Worm (Caenorhabditis elegans) whole organism, young adult: ENCODE data around the gene bus-4.

Source experiments
- B0261.1 ChIP-seq: sonication (generic microtip); optimal IDR thresholded peaks from 2 replicates; lab custom pipeline; 2016; ENCODE audit warnings: mild to moderate bottlenecking, missing genetic modification characterization, moderate library complexity, missing compliant biosample characterization
- F33H1.4 ChIP-seq: fragments of 200-800 bp; sonication (Bioruptor generic); IDR thresholded peaks from 2 replicates; pipeline ENCODE4 v1.3.6; 2022; ENCODE audit warnings: missing genetic modification reagents, missing genetic modification characterization, missing compliant biosample characterization
- F37B4.10 ChIP-seq: fragments of 200-800 bp; sonication (Bioruptor generic); IDR thresholded peaks from 2 replicates; pipeline ENCODE4 v1.3.6; 2022; ENCODE audit warnings: missing genetic modification characterization, missing compliant biosample characterization
- K11D2.4 ChIP-seq: fragments of 200-800 bp; sonication (Bioruptor generic); IDR thresholded peaks from 2 replicates; pipeline ENCODE4 v1.3.6; 2022; ENCODE audit warnings: missing genetic modification reagents, missing genetic modification characterization, missing compliant biosample characterization
- T07F8.4 ChIP-seq: sonication (generic microtip); optimal IDR thresholded peaks from 2 replicates; lab custom pipeline; 2016; ENCODE audit warnings: mild to moderate bottlenecking, missing genetic modification characterization, moderate library complexity, missing compliant biosample characterization
- Y67H2A.10 ChIP-seq: fragments of 200-800 bp; sonication (Bioruptor generic); conservative IDR thresholded peaks from 2 replicates; pipeline ENCODE4 v1.3.6; 2022; ENCODE audit warnings: missing genetic modification reagents, missing genetic modification characterization, missing compliant biosample characterization
- akir-1 ChIP-seq: fragments of 200-800 bp; sonication (Bioruptor generic); optimal IDR thresholded peaks from 2 replicates; lab custom pipeline; 2018; ENCODE audit warnings: mild to moderate bottlenecking, missing genetic modification characterization, moderate library complexity, missing compliant biosample characterization
- ama-1 ChIP-seq, 3 experiments: fragments of 150-350 bp in 1 of 3; sonication (generic microtip) in 2 of 3; optimal IDR thresholded peaks; 2 replicates each; lab custom pipeline; 2014 to 2018; ENCODE audit warnings: missing biosample characterization in 2 of 3, missing genetic modification characterization in 2 of 3, missing genetic modification reagents in 2 of 3
- aptf-3 ChIP-seq: fragments of 200-800 bp; sonication (Bioruptor generic); IDR thresholded peaks from 2 replicates; pipeline ENCODE4 v1.3.6; 2022; ENCODE audit warnings: missing genetic modification characterization, missing compliant biosample characterization
- ccch-3 ChIP-seq: fragments of 200-800 bp; sonication (Bioruptor generic); optimal IDR thresholded peaks from 2 replicates; lab custom pipeline; 2018; ENCODE audit warnings: mild to moderate bottlenecking, missing genetic modification characterization, missing compliant biosample characterization
- ceh-58 ChIP-seq: fragments of 200-800 bp; sonication (Bioruptor generic); IDR thresholded peaks from 2 replicates; pipeline ENCODE4 v1.3.6; 2022; ENCODE audit warnings: missing genetic modification characterization, missing compliant biosample characterization
- dox-1 ChIP-seq: fragments of 200-800 bp; sonication (Bioruptor generic); IDR thresholded peaks from 2 replicates; pipeline ENCODE4 v1.3.6; 2022; ENCODE audit warnings: missing genetic modification reagents, missing genetic modification characterization, missing compliant biosample characterization
- egl-44 ChIP-seq: fragments of 200-800 bp; sonication (Bioruptor generic); IDR thresholded peaks from 2 replicates; pipeline ENCODE4 v1.3.6; 2022; ENCODE audit warnings: missing genetic modification reagents, missing genetic modification characterization, missing compliant biosample characterization
- egrh-3 ChIP-seq: fragments of 200-800 bp; sonication (Bioruptor generic); IDR thresholded peaks from 2 replicates; pipeline ENCODE4 v1.3.6; 2022; ENCODE audit warnings: missing genetic modification reagents, missing genetic modification characterization, missing compliant biosample characterization
- ekl-4 ChIP-seq: fragments of 200-800 bp; sonication (Bioruptor generic); IDR thresholded peaks from 2 replicates; pipeline ENCODE4 v1.3.6; 2022; ENCODE audit warnings: missing genetic modification reagents, missing genetic modification characterization, missing compliant biosample characterization
- ets-4 ChIP-seq: fragments of 200-800 bp; sonication (Bioruptor generic); optimal IDR thresholded peaks from 2 replicates; lab custom pipeline; 2018; ENCODE audit warnings: mild to moderate bottlenecking, missing genetic modification characterization, missing compliant biosample characterization
- gei-17 ChIP-seq: fragments of 200-800 bp; sonication (Bioruptor generic); optimal IDR thresholded peaks from 2 replicates; lab custom pipeline; 2018; ENCODE audit warnings: mild to moderate bottlenecking, missing genetic modification characterization, missing compliant biosample characterization
- hlh-12 ChIP-seq: sonication (generic microtip); optimal IDR thresholded peaks from 2 replicates; lab custom pipeline; 2016; ENCODE audit warnings: missing genetic modification characterization, missing compliant biosample characterization
- hmg-1.2 ChIP-seq: fragments of 200-800 bp; sonication (Bioruptor generic); IDR thresholded peaks from 2 replicates; pipeline ENCODE4 v1.3.6; 2022; ENCODE audit warnings: missing genetic modification reagents, missing genetic modification characterization, missing compliant biosample characterization
- lin-26 ChIP-seq: fragments of 200-800 bp; sonication (Bioruptor generic); IDR thresholded peaks from 2 replicates; pipeline ENCODE4 v1.3.6; 2022; ENCODE audit warnings: missing genetic modification reagents, missing genetic modification characterization, missing compliant biosample characterization
- lin-40 ChIP-seq: sonication (generic microtip); optimal IDR thresholded peaks from 2 replicates; lab custom pipeline; 2016; ENCODE audit warnings: missing genetic modification characterization, mild to moderate bottlenecking, missing compliant biosample characterization, missing genotype, missing genetic modification reagents
- lin-54 ChIP-seq: fragments of 200-800 bp; sonication (Bioruptor generic); optimal IDR thresholded peaks from 2 replicates; lab custom pipeline; 2018; ENCODE audit warnings: mild to moderate bottlenecking, missing genetic modification characterization, missing compliant biosample characterization
- madf-3 ChIP-seq: fragments of 200-800 bp; sonication (Bioruptor generic); IDR thresholded peaks from 2 replicates; pipeline ENCODE4 v1.3.6; 2022; ENCODE audit warnings: missing genetic modification reagents, missing genetic modification characterization, missing compliant biosample characterization
- madf-8 ChIP-seq: fragments of 200-800 bp; sonication (Bioruptor generic); conservative IDR thresholded peaks from 2 replicates; pipeline ENCODE4 v1.3.6; 2022; ENCODE audit warnings: missing genetic modification reagents, missing genetic modification characterization, missing compliant biosample characterization
- mcd-1 ChIP-seq: fragments of 200-800 bp; sonication (Bioruptor generic); IDR thresholded peaks from 2 replicates; pipeline ENCODE4 v1.3.6; 2022; ENCODE audit warnings: missing genetic modification reagents, missing genetic modification characterization, missing compliant biosample characterization
- mel-28 ChIP-seq: sonication (generic microtip); optimal IDR thresholded peaks from 2 replicates; lab custom pipeline; 2016; ENCODE audit warnings: borderline replicate concordance, mild to moderate bottlenecking, missing genetic modification characterization, missing compliant biosample characterization
- nfyb-1 ChIP-seq: fragments of 200-800 bp; sonication (Bioruptor generic); IDR thresholded peaks from 2 replicates; pipeline ENCODE4 v1.3.6; 2022; ENCODE audit warnings: missing genetic modification reagents, missing genetic modification characterization, missing compliant biosample characterization
- nhr-90 ChIP-seq: sonication (generic microtip); optimal IDR thresholded peaks from 2 replicates; lab custom pipeline; 2016; ENCODE audit warnings: missing genotype, mild to moderate bottlenecking, missing genetic modification characterization, missing compliant biosample characterization
- pha-4 ChIP-seq: fragments of 150-350 bp; sonication (generic microtip); optimal IDR thresholded peaks from 2 replicates; lab custom pipeline; 2014; ENCODE audit warnings: missing biosample characterization, missing genetic modification reagents, missing genetic modification characterization
- rcor-1 ChIP-seq: fragments of 200-800 bp; sonication (Bioruptor generic); IDR thresholded peaks from 2 replicates; pipeline ENCODE4 v1.3.6; 2022; ENCODE audit warnings: missing genetic modification reagents, missing genetic modification characterization, missing compliant biosample characterization
- repo-1 ChIP-seq: sonication (generic microtip); optimal IDR thresholded peaks from 2 replicates; lab custom pipeline; 2017; ENCODE audit warnings: mild to moderate bottlenecking, missing genetic modification characterization, missing compliant biosample characterization
- rpc-1 ChIP-seq, 2 experiments: fragments of 150-350 bp in 1 of 2; sonication (generic microtip) in 1 of 2; optimal IDR thresholded peaks; 2 replicates each; lab custom pipeline; 2014 to 2018; ENCODE audit warnings: missing biosample characterization in 1 of 2, missing genetic modification characterization in 1 of 2, missing genetic modification reagents in 1 of 2, missing genotype in 1 of 2
- snpc-1.3 ChIP-seq: sonication (generic microtip); optimal IDR thresholded peaks from 2 replicates; lab custom pipeline; 2017; ENCODE audit warnings: missing genetic modification characterization, mild to moderate bottlenecking, missing compliant biosample characterization, antibody characterized with exemption, moderate library complexity, missing genotype, missing genetic modification reagents; ENCODE audit not compliant: insufficient read depth
- snpc-3.4 ChIP-seq: sonication (generic microtip); optimal IDR thresholded peaks from 2 replicates; lab custom pipeline; 2017; ENCODE audit warnings: missing genetic modification characterization, mild to moderate bottlenecking, missing compliant biosample characterization, antibody characterized with exemption, moderate library complexity, missing genotype, missing genetic modification reagents
- snpc-4 ChIP-seq, 5 experiments: fragments of 150-350 bp in 1 of 5; sonication (generic microtip) in 4 of 5; optimal IDR thresholded peaks; 2 replicates each; lab custom pipeline; 2014 to 2018; ENCODE audit warnings: missing genetic modification characterization in 5 of 5, missing biosample characterization in 3 of 5, antibody characterized with exemption in 2 of 5, mild to moderate bottlenecking in 2 of 5, missing compliant biosample characterization in 2 of 5, missing genotype in 2 of 5, moderate library complexity in 2 of 5, missing genetic modification reagents in 1 of 5
- unc-130 ChIP-seq: sonication (generic microtip); optimal IDR thresholded peaks from 2 replicates; lab custom pipeline; 2016; ENCODE audit warnings: missing genetic modification reagents, missing genetic modification characterization, missing compliant biosample characterization
- zfh-2 ChIP-seq: fragments of 200-800 bp; sonication (Bioruptor generic); conservative IDR thresholded peaks from 2 replicates; pipeline ENCODE4 v1.3.6; 2022; ENCODE audit warnings: missing genetic modification reagents, missing genetic modification characterization, missing compliant biosample characterization
- ztf-18 ChIP-seq: sonication (generic microtip); optimal IDR thresholded peaks from 2 replicates; lab custom pipeline; 2016; ENCODE audit warnings: missing genotype, mild to moderate bottlenecking, missing genetic modification characterization, missing compliant biosample characterization
- ztf-28 ChIP-seq: fragments of 200-800 bp; sonication (Bioruptor generic); IDR thresholded peaks from 2 replicates; pipeline ENCODE4 v1.3.6; 2022; ENCODE audit warnings: missing genetic modification reagents, missing genetic modification characterization, missing compliant biosample characterization
- ztf-6 ChIP-seq: fragments of 200-800 bp; sonication (Bioruptor generic); IDR thresholded peaks from 2 replicates; pipeline ENCODE4 v1.3.6; 2022; ENCODE audit warnings: missing genetic modification reagents, missing genetic modification characterization, missing compliant biosample characterization

bus-4 gene

DNA sequence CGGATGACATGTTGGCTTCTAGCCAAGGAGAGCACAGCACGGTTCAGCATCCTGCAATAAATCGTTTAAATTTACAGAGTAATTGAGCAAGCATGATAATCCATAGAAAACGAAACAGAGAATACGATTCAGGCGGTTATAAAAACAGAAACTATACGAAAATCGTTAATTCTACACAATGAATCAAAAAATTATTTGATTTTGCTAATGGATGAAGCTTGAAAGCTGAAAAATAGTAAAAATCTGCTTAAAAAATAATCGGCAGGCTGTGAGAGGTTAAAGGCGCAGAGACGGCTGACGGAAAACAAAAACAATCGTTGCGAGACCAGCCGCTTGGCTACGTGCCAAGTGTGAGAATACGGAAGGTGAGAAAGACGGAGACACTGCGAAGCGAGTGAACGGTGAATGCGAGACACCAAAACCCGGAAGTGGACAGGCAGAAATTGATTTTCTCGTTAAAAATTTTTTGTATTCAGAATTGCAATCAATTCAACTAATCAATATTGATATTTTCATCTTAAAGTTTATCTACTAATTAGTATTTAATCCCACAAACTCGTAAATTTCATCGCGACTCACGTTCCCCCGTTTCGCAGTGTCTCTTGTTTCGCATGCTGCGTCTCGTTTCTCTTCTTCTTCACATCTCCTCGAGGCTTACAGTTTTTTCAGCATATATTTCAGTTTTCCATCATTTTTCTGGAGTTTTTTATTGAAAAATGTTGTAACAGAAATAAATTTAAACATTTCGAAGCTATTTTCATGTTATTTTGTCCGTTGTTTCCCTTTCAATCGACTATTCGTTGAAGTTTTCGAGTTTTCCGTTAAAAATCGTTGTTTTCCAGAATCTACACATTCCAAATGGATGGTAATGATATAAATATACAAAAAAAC lies 27.7 kb upstream of the bus-4 start, which contains the start of the genes F29B9.11 and jmjd-1.2 (continued):
- TF ChIP-seq lin-40 (tag; lab: Kevin White, UChicago) (peak; percentile 92), K11D2.4 (peak; percentile 80; the same call in 1 of the 2 replicates), lin-54 (peak; percentile 86), hlh-12 (tag; lab: Kevin White, UChicago) (no peak), ama-1 (optimal IDR thresholded peaks at IDR 0.05; lab: Kevin White, UChicago) (no peak), ama-1 (GFP tag; optimal IDR thresholded peaks at IDR 0.05; lab: Kevin White, UChicago) (no peak), ets-4 (GFP tag; lab: Kevin White, UChicago) (no peak), ztf-6 (GFP tag; lab: Robert Waterston, UW) (no peak), egl-44 (GFP tag; lab: Robert Waterston, UW) (peak; percentile 61; the same call in 1 of the 2 replicates), rcor-1 (GFP tag; lab: Robert Waterston, UW) (peak; percentile 86), rpc-1 (optimal IDR thresholded peaks at IDR 0.05; lab: Kevin White, UChicago) (no peak), rpc-1 (tag; optimal IDR thresholded peaks at IDR 0.05; lab: Kevin White, UChicago) (no peak), akir-1 (GFP tag; lab: Kevin White, UChicago) (peak; percentile 85)

DNA sequence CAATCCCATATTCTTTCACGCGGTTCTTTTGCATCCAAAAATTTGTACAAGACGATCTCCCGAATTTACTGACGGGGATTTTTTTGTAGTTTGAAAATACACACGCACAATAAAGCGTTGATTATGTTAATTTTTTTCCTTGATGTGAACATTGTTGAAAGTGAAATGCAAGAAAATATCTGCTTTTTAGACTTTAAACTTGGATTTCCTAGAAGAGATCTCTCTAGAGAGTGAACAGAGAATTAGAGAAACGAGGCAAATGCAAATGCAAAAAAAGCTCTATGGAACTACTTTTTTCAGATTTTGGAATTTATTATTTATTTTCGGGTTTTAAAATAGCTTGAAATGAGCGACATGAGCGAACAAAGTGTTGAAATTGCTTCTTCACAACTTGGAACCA lies 23.0 kb upstream of the bus-4 start, which contains the start of gene F29B9.1:
Gene F29B9.1, plus strand, starts transcription at position 301 of the 400 bp plus-strand sequence.
- TF ChIP-seq Y67H2A.10 (no peak), hlh-12 (tag; lab: Kevin White, UChicago) (no peak), F33H1.4 (0 out of 2 replicates have a peak, but pooled peaks have one; percentile 29), unc-130 (GFP tag; lab: Kevin White, UChicago) (no peak), B0261.1 (tag; lab: Kevin White, UChicago) (no peak), repo-1 (tag; lab: Kevin White, UChicago) (peak; percentile 15), ccch-3 (GFP tag; lab: Kevin White, UChicago) (no peak), egl-44 (GFP tag; lab: Robert Waterston, UW) (no peak), snpc-4 (GFP tag; optimal IDR thresholded peaks at IDR 0.05; lab: Kevin White, UChicago) (no peak), snpc-4 (tag; optimal IDR thresholded peaks at IDR 0.05; lab: Kevin White, UChicago) (peak in 1 of 4 experiments; percentile 26), lin-54 (peak; percentile 3), snpc-1.3 (tag; lab: Kevin White, UChicago) (peak; percentile 25)

DNA sequence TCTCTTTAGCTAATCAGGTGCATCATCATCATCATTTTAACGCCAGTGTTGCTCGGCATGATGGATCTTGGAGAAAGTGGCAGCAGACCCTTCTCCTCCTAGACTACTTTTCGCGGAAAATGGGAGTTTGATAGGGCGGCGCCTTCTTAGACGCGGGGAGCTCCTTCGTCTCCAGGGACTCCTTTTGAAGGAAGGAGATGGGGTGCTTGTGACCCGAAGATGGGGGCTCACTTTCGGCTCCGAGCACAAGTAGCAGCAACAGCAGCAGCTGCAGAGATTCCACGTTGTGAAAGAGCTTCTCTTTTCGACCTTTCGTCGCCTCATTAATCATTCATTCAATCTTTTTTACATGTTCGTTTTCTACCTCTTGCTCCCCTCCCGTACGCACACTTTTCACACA lies 20.7 kb upstream of the bus-4 start:
- TF ChIP-seq zfh-2 (GFP tag; lab: Robert Waterston, UW) = peak; percentile 81
- no peak for TF ChIP-seq pha-4 (tag; lab: Kevin White, UChicago)
- TF ChIP-seq aptf-3 = no peak
- 0 out of 2 replicates have a peak, but pooled peaks have one; percentile 8 for TF ChIP-seq madf-3 (GFP tag; lab: Robert Waterston, UW)
- no peak for TF ChIP-seq nhr-90
- no peak for TF ChIP-seq gei-17 (GFP tag; lab: Kevin White, UChicago)
- no peak for TF ChIP-seq hmg-1.2 (GFP tag; lab: Robert Waterston, UW)
- TF ChIP-seq madf-8 = no peak
- 0 out of 2 replicates have a peak, but pooled peaks have one; percentile 25 for TF ChIP-seq nfyb-1 (GFP tag; lab: Robert Waterston, UW)
- TF ChIP-seq lin-26 (GFP tag; lab: Robert Waterston, UW) = 0 out of 2 replicates have a peak, but pooled peaks have one; percentile 44
- TF ChIP-seq ztf-6 (GFP tag; lab: Robert Waterston, UW) = no peak
- TF ChIP-seq ztf-18 (tag; lab: Kevin White, UChicago) = no peak
- TF ChIP-seq mcd-1 (GFP tag; lab: Robert Waterston, UW) = peak; percentile 31; the same call in 1 of the 2 replicates
- TF ChIP-seq T07F8.4 (tag; lab: Kevin White, UChicago) = no peak
- TF ChIP-seq ekl-4 (GFP tag; lab: Robert Waterston, UW) = no peak
- TF ChIP-seq ztf-28 (GFP tag; lab: Robert Waterston, UW) = 0 out of 2 replicates have a peak, but pooled peaks have one; percentile 32
- TF ChIP-seq mel-28 = no peak
- TF ChIP-seq egrh-3 (GFP tag; lab: Robert Waterston, UW) = peak; percentile 72
- TF ChIP-seq F37B4.10 (GFP tag; lab: Robert Waterston, UW) = 0 out of 2 replicates have a peak, but pooled peaks have one; percentile 53
- TF ChIP-seq dox-1 = 0 out of 2 replicates have a peak, but pooled peaks have one; percentile 11
- no peak for TF ChIP-seq snpc-3.4 (tag; lab: Kevin White, UChicago)
- TF ChIP-seq rpc-1 (optimal IDR thresholded peaks at IDR 0.05; lab: Kevin White, UChicago) = no peak
- TF ChIP-seq rpc-1 (tag; optimal IDR thresholded peaks at IDR 0.05; lab: Kevin White, UChicago) = no peak
- no peak for TF ChIP-seq ceh-58 (GFP tag; lab: Robert Waterston, UW)
- TF ChIP-seq hlh-12 (tag; lab: Kevin White, UChicago) = no peak
